Worm (Caenorhabditis elegans) whole organism, L3 larva: ENCODE data around the gene chil-5.
A peak's percentile ranks its signal among the peaks of the same experiment; 100 is the strongest.
"Not testable (repeated sequence)": the region's sequence is repeated elsewhere in the genome, so short reads cannot be mapped to it uniquely, and the experiment has no call there.

Source experiments
- R02D3.7 ChIP-seq: fragments of 150-350 bp; optimal IDR thresholded peaks from 2 replicates; lab custom pipeline; 2014; ENCODE audit warnings: missing biosample characterization, missing genetic modification characterization
- ZK546.5 ChIP-seq: sonication (generic microtip); optimal IDR thresholded peaks from 2 replicates; lab custom pipeline; 2017; ENCODE audit warnings: missing biosample characterization, missing genetic modification characterization
- aly-2 ChIP-seq: fragments of 150-350 bp; optimal IDR thresholded peaks from 2 replicates; lab custom pipeline; 2014; ENCODE audit warnings: missing biosample characterization, missing genetic modification characterization
- ama-1 ChIP-seq: fragments of 150-350 bp; optimal IDR thresholded peaks from 2 replicates; lab custom pipeline; 2018
- ceh-16 ChIP-seq: sonication (generic microtip); optimal IDR thresholded peaks from 2 replicates; lab custom pipeline; 2017; ENCODE audit warnings: missing biosample characterization, missing genetic modification characterization
- ceh-28 ChIP-seq: fragments of 150-350 bp; optimal IDR thresholded peaks from 2 replicates; lab custom pipeline; 2014; ENCODE audit warnings: missing biosample characterization, missing genetic modification reagents, missing genetic modification characterization
- ceh-82 ChIP-seq: fragments of 150-350 bp; optimal IDR thresholded peaks from 2 replicates; lab custom pipeline; 2014; ENCODE audit warnings: missing biosample characterization, missing genetic modification characterization
- egl-27 ChIP-seq: sonication (generic microtip); optimal IDR thresholded peaks from 4 replicates; lab custom pipeline; 2017; ENCODE audit warnings: missing biosample characterization, missing genetic modification reagents, missing genetic modification characterization
- egl-5 ChIP-seq: fragments of 150-350 bp; optimal IDR thresholded peaks from 2 replicates; lab custom pipeline; 2017; ENCODE audit warnings: missing biosample characterization, missing genetic modification reagents, missing genetic modification characterization, inconsistent platforms
- elt-1 ChIP-seq: fragments of 150-350 bp; optimal IDR thresholded peaks from 2 replicates; lab custom pipeline; 2014; ENCODE audit warnings: missing biosample characterization, missing genetic modification characterization
- elt-2 ChIP-seq: sonication (generic microtip); optimal IDR thresholded peaks from 2 replicates; lab custom pipeline; 2016; ENCODE audit warnings: missing genetic modification reagents, mild to moderate bottlenecking, missing genetic modification characterization, missing compliant biosample characterization
- elt-3 ChIP-seq, 3 experiments: fragments of 150-350 bp in 1 of 3; sonication (generic microtip) in 2 of 3; optimal IDR thresholded peaks; 2 replicates in 2 of 3; 4 replicates in 1 of 3; lab custom pipeline; 2014 to 2017; ENCODE audit warnings: missing biosample characterization in 3 of 3, missing genetic modification characterization in 3 of 3
- eor-1 ChIP-seq, 2 experiments: fragments of 150-350 bp; optimal IDR thresholded peaks; 2 replicates each; lab custom pipeline; 2014 to 2018; ENCODE audit warnings: missing biosample characterization in 2 of 2, missing genetic modification characterization in 2 of 2
- fkh-2 ChIP-seq: fragments of 150-350 bp; optimal IDR thresholded peaks from 2 replicates; lab custom pipeline; 2014; ENCODE audit warnings: missing biosample characterization, missing genetic modification reagents, missing genetic modification characterization
- fos-1 ChIP-seq: fragments of 150-350 bp; optimal IDR thresholded peaks from 2 replicates; lab custom pipeline; 2014; ENCODE audit warnings: missing biosample characterization, missing genetic modification characterization
- hmg-11 ChIP-seq: sonication (generic microtip); optimal IDR thresholded peaks from 2 replicates; lab custom pipeline; 2016; ENCODE audit warnings: missing genetic modification characterization, missing compliant biosample characterization
- lin-39 ChIP-seq: fragments of 150-350 bp; optimal IDR thresholded peaks from 2 replicates; lab custom pipeline; 2018; ENCODE audit warnings: missing biosample characterization, missing genetic modification reagents, missing genetic modification characterization
- lsy-12 ChIP-seq: sonication (generic microtip); optimal IDR thresholded peaks from 2 replicates; lab custom pipeline; 2016; ENCODE audit warnings: mild to moderate bottlenecking, missing genetic modification characterization, missing compliant biosample characterization
- mdl-1 ChIP-seq: fragments of 150-350 bp; optimal IDR thresholded peaks from 2 replicates; lab custom pipeline; 2014; ENCODE audit warnings: missing biosample characterization, missing genetic modification characterization
- mml-1 ChIP-seq: fragments of 150-350 bp; sonication (generic microtip); optimal IDR thresholded peaks from 3 replicates; lab custom pipeline; 2014; ENCODE audit warnings: missing biosample characterization, missing genetic modification characterization
- nfya-1 ChIP-seq: sonication (generic microtip); optimal IDR thresholded peaks from 2 replicates; lab custom pipeline; 2017; ENCODE audit warnings: missing genetic modification characterization, mild to moderate bottlenecking, missing compliant biosample characterization, antibody characterized with exemption, moderate library complexity; ENCODE audit not compliant: insufficient read depth
- nhr-12 ChIP-seq: fragments of 150-350 bp; optimal IDR thresholded peaks from 2 replicates; lab custom pipeline; 2014; ENCODE audit warnings: missing biosample characterization, missing genetic modification characterization
- nhr-23 ChIP-seq: fragments of 150-350 bp; optimal IDR thresholded peaks from 2 replicates; lab custom pipeline; 2014; ENCODE audit warnings: missing biosample characterization, missing genetic modification reagents, missing genetic modification characterization
- nhr-237 ChIP-seq: fragments of 150-350 bp; optimal IDR thresholded peaks from 2 replicates; lab custom pipeline; 2014; ENCODE audit warnings: missing biosample characterization, missing genetic modification characterization
- nhr-25 ChIP-seq: sonication (generic microtip); optimal IDR thresholded peaks from 2 replicates; lab custom pipeline; 2017; ENCODE audit warnings: missing biosample characterization, missing genetic modification characterization
- nhr-28 ChIP-seq: fragments of 150-350 bp; optimal IDR thresholded peaks from 2 replicates; lab custom pipeline; 2014; ENCODE audit warnings: missing biosample characterization, missing genetic modification characterization
- nhr-43 ChIP-seq: sonication (generic microtip); optimal IDR thresholded peaks from 2 replicates; lab custom pipeline; 2016; ENCODE audit warnings: mild to moderate bottlenecking, missing genetic modification characterization, missing compliant biosample characterization; ENCODE audit not compliant: poor library complexity, severe bottlenecking
- nhr-77 ChIP-seq: fragments of 150-350 bp; optimal IDR thresholded peaks from 2 replicates; lab custom pipeline; 2014; ENCODE audit warnings: missing biosample characterization, missing genetic modification characterization
- pha-4 ChIP-seq: fragments of 150-350 bp; optimal IDR thresholded peaks from 2 replicates; lab custom pipeline; 2014; ENCODE audit warnings: missing biosample characterization, missing genetic modification reagents, missing genetic modification characterization
- pqm-1 ChIP-seq: fragments of 150-350 bp; optimal IDR thresholded peaks from 2 replicates; lab custom pipeline; 2017; ENCODE audit warnings: missing biosample characterization, missing genetic modification characterization, inconsistent platforms
- sea-2 ChIP-seq: fragments of 150-350 bp; sonication (generic microtip); optimal IDR thresholded peaks from 4 replicates; lab custom pipeline; 2014; ENCODE audit warnings: missing biosample characterization, missing genetic modification reagents, missing genetic modification characterization
- skn-1 ChIP-seq: fragments of 150-350 bp; optimal IDR thresholded peaks from 2 replicates; lab custom pipeline; 2014; ENCODE audit warnings: missing biosample characterization, missing genetic modification characterization
- snpc-4 ChIP-seq: fragments of 150-350 bp; optimal IDR thresholded peaks from 2 replicates; lab custom pipeline; 2014; ENCODE audit warnings: missing biosample characterization, missing genetic modification characterization
- tbx-2 ChIP-seq: sonication (generic microtip); optimal IDR thresholded peaks from 2 replicates; lab custom pipeline; 2016; ENCODE audit warnings: mild to moderate bottlenecking, missing genetic modification characterization, missing compliant biosample characterization
- unc-39 ChIP-seq: sonication (generic microtip); optimal IDR thresholded peaks from 4 replicates; lab custom pipeline; 2017; ENCODE audit warnings: missing biosample characterization, missing genetic modification characterization
- unc-62 ChIP-seq: fragments of 150-350 bp; sonication (generic microtip); optimal IDR thresholded peaks from 4 replicates; lab custom pipeline; 2014; ENCODE audit warnings: missing biosample characterization, missing genetic modification reagents, missing genetic modification characterization
- ztf-11 ChIP-seq: fragments of 150-350 bp; optimal IDR thresholded peaks from 2 replicates; lab custom pipeline; 2014; ENCODE audit warnings: missing biosample characterization, missing genetic modification characterization
- ztf-4 ChIP-seq: fragments of 150-350 bp; optimal IDR thresholded peaks from 2 replicates; lab custom pipeline; 2014; ENCODE audit warnings: missing biosample characterization, missing genetic modification characterization

The chil-5 gene

ce11 chrII:9871061-9871460 is 11.6 kb upstream of the chil-5 start, which contains the start of gene chil-7:
Gene chil-7 (minus strand): TSS chrII:9871172.
- no peak for TF ChIP-seq skn-1 (tag; lab: Kevin White, UChicago)
- no peak for TF ChIP-seq nhr-28

DNA sequence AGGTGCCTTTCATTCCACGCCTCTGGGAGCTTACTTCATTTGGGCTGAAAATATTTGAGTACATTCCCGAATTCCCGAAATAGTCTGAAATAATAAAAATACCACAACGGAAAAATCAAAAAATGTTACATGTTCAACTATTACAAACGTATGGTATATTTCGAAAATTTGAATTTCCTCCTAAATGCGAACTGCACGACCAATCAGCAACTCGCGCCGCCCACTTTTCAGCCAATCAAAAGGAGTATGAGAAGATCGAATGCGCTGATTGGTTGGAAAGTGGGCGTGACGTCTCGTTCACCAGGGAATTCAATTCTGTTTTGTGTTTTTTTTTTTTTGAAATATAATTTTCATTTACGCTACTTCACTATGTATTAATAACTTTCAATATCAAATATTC is 9.2 kb upstream of the chil-5 start, which contains the start of gene old-1:
Gene old-1 (minus strand): TSS at position 50 of the 400 bp plus-strand sequence.
- peak; percentile 51 for TF ChIP-seq nfya-1 (tag; lab: Kevin White, UChicago)
- no peak for TF ChIP-seq fos-1 (tag; lab: Kevin White, UChicago)
- TF ChIP-seq ztf-4 (tag; lab: Kevin White, UChicago) = no peak

DNA sequence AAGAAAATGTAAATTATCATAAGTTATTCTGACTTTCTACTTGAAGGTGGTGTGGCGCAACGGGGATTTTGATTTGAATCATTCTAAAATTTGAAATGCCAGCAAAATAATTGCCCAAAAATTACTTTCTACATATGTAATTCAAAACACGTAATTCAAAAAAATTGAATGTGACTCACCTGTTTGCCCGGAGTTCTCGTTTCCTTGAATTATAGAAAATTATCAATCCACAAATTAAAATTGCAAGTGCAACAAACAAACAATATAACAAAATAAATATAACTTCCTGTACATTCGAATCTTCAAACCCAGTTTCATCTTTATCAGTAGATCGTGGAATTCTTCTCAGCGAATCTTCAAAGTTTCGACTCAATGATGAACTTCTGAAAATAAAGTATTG is 8.7 kb upstream of the chil-5 start:
- no peak for TF ChIP-seq ceh-82 (tag; lab: Kevin White, UChicago)
- no peak for TF ChIP-seq nhr-23 (tag; lab: Kevin White, UChicago)
- TF ChIP-seq elt-3 (tag; optimal IDR thresholded peaks at IDR 0.05; lab: Kevin White, UChicago) = no peak
- no peak for TF ChIP-seq egl-5 (tag; lab: Kevin White, UChicago)
- TF ChIP-seq hmg-11 (tag; lab: Kevin White, UChicago) = no peak
- no peak for TF ChIP-seq skn-1 (tag; lab: Kevin White, UChicago)
- no peak for TF ChIP-seq nhr-77
- TF ChIP-seq fos-1 (tag; lab: Kevin White, UChicago) = no peak
- no peak for TF ChIP-seq nhr-12 (tag; lab: Kevin White, UChicago)
- no peak for TF ChIP-seq elt-1
- no peak for TF ChIP-seq lsy-12
- no peak for TF ChIP-seq eor-1 (tag; optimal IDR thresholded peaks at IDR 0.05; lab: Kevin White, UChicago)
- no peak for TF ChIP-seq unc-39 (tag; lab: Kevin White, UChicago)
- TF ChIP-seq nhr-43 (tag; lab: Kevin White, UChicago) = no peak
- no peak for TF ChIP-seq unc-62 (GFP tag; lab: Kevin White, UChicago)
- TF ChIP-seq sea-2 = no peak
- TF ChIP-seq fkh-2 (tag; lab: Kevin White, UChicago) = no peak

DNA sequence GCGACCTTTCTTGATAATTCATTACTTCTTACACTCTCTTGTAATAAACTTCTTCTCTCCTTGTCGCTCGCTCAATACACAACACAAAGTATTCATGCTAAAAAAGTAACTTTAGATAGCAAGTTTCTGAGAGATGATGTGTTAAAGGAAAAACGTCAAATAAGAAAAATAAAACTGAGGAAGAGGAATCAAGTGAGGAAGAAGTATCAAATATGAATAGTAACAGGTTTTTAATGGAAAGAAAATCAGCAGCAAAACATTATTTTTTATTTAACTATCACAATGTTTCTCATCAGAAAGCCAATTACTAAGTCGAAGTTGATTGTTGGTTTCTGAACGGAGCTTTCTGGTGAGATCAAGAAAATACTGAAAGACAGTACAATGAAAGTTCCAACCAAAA is 6.9 kb upstream of the chil-5 start, which contains the start of gene chil-1:
Gene chil-1 (minus strand): TSS at position 101 of the 400 bp plus-strand sequence.
- TF ChIP-seq ceh-16 (tag; lab: Kevin White, UChicago); unc-62 (GFP tag; lab: Kevin White, UChicago); sea-2: not testable (repeated sequence)

ce11 chrII:9862147-9862546 is 2.7 kb upstream of the chil-5 start, which contains the start of gene C08H9.18:
Gene C08H9.18 (minus strand): TSS chrII:9862247.
- TF ChIP-seq fos-1 (tag; lab: Kevin White, UChicago) = no peak
- TF ChIP-seq skn-1 (tag; lab: Kevin White, UChicago) = no peak
- no peak for TF ChIP-seq pqm-1 (tag; lab: Kevin White, UChicago)
- TF ChIP-seq mml-1 (tag; lab: Kevin White, UChicago) = no peak
- TF ChIP-seq egl-27 (tag; lab: Kevin White, UChicago) = no peak
- TF ChIP-seq tbx-2 (tag; lab: Kevin White, UChicago) = no peak
- no peak for TF ChIP-seq elt-1
- TF ChIP-seq ama-1 (lab: Kevin White, UChicago) = no peak
- TF ChIP-seq eor-1 (tag; optimal IDR thresholded peaks at IDR 0.05; lab: Kevin White, UChicago) = no peak
- TF ChIP-seq ztf-11 (tag; lab: Kevin White, UChicago) = no peak
- no peak for TF ChIP-seq sea-2
- no peak for TF ChIP-seq unc-39 (tag; lab: Kevin White, UChicago)
- TF ChIP-seq mdl-1 (tag; lab: Kevin White, UChicago) = no peak
- TF ChIP-seq nhr-12 (tag; lab: Kevin White, UChicago) = no peak
- no peak for TF ChIP-seq fkh-2 (tag; lab: Kevin White, UChicago)
- TF ChIP-seq elt-2 (tag; lab: Kevin White, UChicago) = no peak
- no peak for TF ChIP-seq egl-5 (tag; lab: Kevin White, UChicago)
- no peak for TF ChIP-seq lin-39 (tag; lab: Kevin White, UChicago)

- TF ChIP-seq ceh-28 = no peak
- no peak for TF ChIP-seq egl-5 (tag; lab: Kevin White, UChicago)
- no peak for TF ChIP-seq hmg-11 (tag; lab: Kevin White, UChicago)
- TF ChIP-seq snpc-4 = no peak
- no peak for TF ChIP-seq nhr-12 (tag; lab: Kevin White, UChicago)
- TF ChIP-seq nhr-28 = no peak
- no peak for TF ChIP-seq R02D3.7
- no peak for TF ChIP-seq lin-39 (tag; lab: Kevin White, UChicago)
- no peak for TF ChIP-seq nhr-237 (tag; lab: Kevin White, UChicago)
- TF ChIP-seq aly-2 (tag; lab: Kevin White, UChicago) = no peak
- TF ChIP-seq elt-2 (tag; lab: Kevin White, UChicago) = no peak
- no peak for TF ChIP-seq pha-4 (tag; lab: Kevin White, UChicago)
- TF ChIP-seq unc-62 (GFP tag; lab: Kevin White, UChicago) = no peak
- no peak for TF ChIP-seq mml-1 (tag; lab: Kevin White, UChicago)
- TF ChIP-seq ceh-82 (tag; lab: Kevin White, UChicago) = no peak
- no peak for TF ChIP-seq ZK546.5
- no peak for TF ChIP-seq ama-1 (lab: Kevin White, UChicago)
- no peak for TF ChIP-seq nhr-25
Measured at ce11 chrII:9861394-9861793, 1.9 kb upstream of the chil-5 start, which contains the start of gene chil-3. Gene chil-3 (minus strand): TSS chrII:9861494.
